Worm (Caenorhabditis elegans) whole organism, early embryonic: ENCODE results near the gene F53H4.2.

Experiments used
- B0310.2 ChIP-seq: sonication (generic microtip); optimal IDR thresholded peaks from 2 replicates; lab custom pipeline; 2016; ENCODE audit warnings: mild to moderate bottlenecking, missing genetic modification characterization, missing compliant biosample characterization
- ama-1 ChIP-seq: fragments of 150-350 bp; optimal IDR thresholded peaks from 2 replicates; lab custom pipeline; 2014
- ceh-13 ChIP-seq: fragments of 200-800 bp; sonication (Bioruptor generic); optimal IDR thresholded peaks from 2 replicates; lab custom pipeline; 2018; ENCODE audit warnings: mild to moderate bottlenecking, missing genetic modification characterization, missing compliant biosample characterization
- flt-1 ChIP-seq: fragments of 200-800 bp; sonication (Bioruptor generic); IDR thresholded peaks from 2 replicates; pipeline ENCODE4 v1.3.6; 2022; ENCODE audit warnings: missing genetic modification characterization, missing compliant biosample characterization
- hnd-1 ChIP-seq: sonication (generic microtip); optimal IDR thresholded peaks from 2 replicates; lab custom pipeline; 2016; ENCODE audit warnings: missing genetic modification characterization, missing compliant biosample characterization
- pes-1 ChIP-seq: fragments of 200-800 bp; sonication (Bioruptor generic); IDR thresholded peaks from 2 replicates; pipeline ENCODE4 v1.3.6; 2022; ENCODE audit warnings: missing genetic modification reagents, missing genetic modification characterization, missing compliant biosample characterization
- scrt-1 ChIP-seq: fragments of 200-800 bp; sonication (Bioruptor generic); IDR thresholded peaks from 2 replicates; pipeline ENCODE4 v1.3.6; 2022; ENCODE audit warnings: missing genetic modification characterization, missing compliant biosample characterization
- tbx-37 ChIP-seq: fragments of 200-800 bp; sonication (Bioruptor generic); conservative IDR thresholded peaks from 2 replicates; pipeline ENCODE4 v1.3.6; 2022; ENCODE audit warnings: missing genetic modification reagents, missing genetic modification characterization, missing compliant biosample characterization

DNA sequence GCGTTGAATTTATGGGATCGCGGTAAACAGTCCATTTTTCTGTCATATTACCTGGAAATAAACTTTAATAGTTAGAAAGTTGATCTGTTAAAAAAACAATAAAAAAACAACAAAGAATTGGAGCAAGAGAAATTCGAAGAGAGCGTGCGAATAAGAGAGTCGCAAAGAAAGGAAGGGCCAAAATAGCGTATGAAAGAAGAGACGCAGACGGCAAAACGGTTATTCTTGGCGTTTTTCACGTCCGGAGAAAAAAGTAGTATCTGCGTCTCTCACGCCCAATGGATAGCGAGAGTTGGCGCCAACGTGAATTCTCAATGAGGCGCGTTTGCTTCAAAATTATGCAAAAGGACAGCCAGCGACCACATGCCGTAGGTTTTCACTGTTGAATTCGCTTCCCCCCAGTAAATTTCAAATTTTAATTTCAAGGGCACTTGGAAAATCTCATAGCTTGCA, 3.6 kb downstream of the F53H4.2 start, which contains the start of gene F53H4.6:
- TF ChIP-seq ceh-13 (GFP tag; lab: Kevin White, UChicago) (no peak), ama-1 (no peak), flt-1 (no peak), scrt-1 (GFP tag; lab: Robert Waterston, UW) (no peak), tbx-37 (GFP tag; lab: Robert Waterston, UW) (no peak), B0310.2 (tag; lab: Kevin White, UChicago) (no peak), hnd-1 (tag; lab: Kevin White, UChicago) (no peak), pes-1 (GFP tag; lab: Robert Waterston, UW) (no peak)
